Fruit fly (Drosophila melanogaster) ovary, adult (tissue): ENCODE data around the gene IFT54.

Experiments used
- CG17801 ChIP-seq: fragments of 200-800 bp; optimal IDR thresholded peaks from 2 replicates; lab custom pipeline; 2019; ENCODE audit warnings: missing biosample characterization, mild to moderate bottlenecking, missing genetic modification characterization, moderate library complexity; ENCODE audit not compliant: partially characterized antibody

Gene IFT54

dm6 chr3R:14284422-14284760 is 17.8 kb upstream of the IFT54 start:
- TF ChIP-seq CG17801, result no peak

dm6 chr3R:14285059-14285953 is 16.9 kb upstream of the IFT54 start:
- TF ChIP-seq CG17801, result no peak

dm6 chr3R:14286320-14287190 is 15.7 kb upstream of the IFT54 start, which contains the start of gene trx:
Gene trx (minus strand): TSS chr3R:14286903.
- peak; percentile 39 for TF ChIP-seq CG17801

dm6 chr3R:14287980-14288379 is 14.2 kb upstream of the IFT54 start:
- TF ChIP-seq CG17801, result no peak

dm6 chr3R:14288669-14289383 is 13.4 kb upstream of the IFT54 start, which contains the start of gene red:
Gene red (plus strand): TSS chr3R:14289071.
- TF ChIP-seq CG17801, result peak; percentile 31

dm6 chr3R:14289958-14290835 is 12.0 kb upstream of the IFT54 start:
- peak; percentile 41 for TF ChIP-seq CG17801

DNA sequence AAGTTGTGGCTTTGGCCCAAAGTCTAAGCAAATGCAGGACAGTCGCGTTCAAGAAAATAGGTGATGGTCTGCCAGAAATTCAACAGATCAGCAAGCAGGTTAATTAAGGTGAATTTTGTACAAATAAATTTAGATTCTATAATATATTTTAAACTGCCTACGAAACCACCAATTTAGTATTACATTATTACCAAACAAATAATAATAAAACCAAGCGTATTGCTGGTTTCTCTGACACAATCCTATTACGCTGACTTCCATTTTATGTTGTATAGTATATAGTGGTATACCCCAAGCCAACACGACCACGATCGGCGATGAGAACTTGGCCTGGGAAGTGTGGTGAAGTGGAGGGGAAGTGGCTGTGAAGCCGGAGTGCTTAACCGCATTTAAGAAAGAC is 10.8 kb upstream of the IFT54 start:
- TF ChIP-seq CG17801, result peak; percentile 69

DNA sequence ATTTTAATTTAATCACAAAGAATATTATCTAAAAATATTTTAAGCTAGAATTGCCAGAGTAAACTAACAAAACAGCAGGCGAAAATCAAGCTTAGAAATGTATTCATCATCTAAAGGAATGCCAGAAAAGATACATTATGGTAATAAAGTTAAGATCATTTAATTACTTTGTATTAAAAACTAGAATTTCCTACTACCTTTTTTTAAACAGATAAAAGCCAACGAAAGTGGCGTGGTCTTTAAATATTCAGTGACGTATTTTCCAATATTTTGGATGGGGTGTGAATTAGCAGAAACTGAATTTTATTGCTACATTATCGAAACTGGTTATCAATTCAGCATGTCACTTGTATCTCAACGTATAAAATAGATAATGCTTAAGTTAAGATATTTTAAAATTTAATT is 9.9 kb upstream of the IFT54 start:
- no peak for TF ChIP-seq CG17801

dm6 chr3R:14294397-14295018 is 7.7 kb upstream of the IFT54 start:
- TF ChIP-seq CG17801, result no peak

dm6 chr3R:14296126-14296525 is 6.1 kb upstream of the IFT54 start:
- TF ChIP-seq CG17801, result no peak

DNA sequence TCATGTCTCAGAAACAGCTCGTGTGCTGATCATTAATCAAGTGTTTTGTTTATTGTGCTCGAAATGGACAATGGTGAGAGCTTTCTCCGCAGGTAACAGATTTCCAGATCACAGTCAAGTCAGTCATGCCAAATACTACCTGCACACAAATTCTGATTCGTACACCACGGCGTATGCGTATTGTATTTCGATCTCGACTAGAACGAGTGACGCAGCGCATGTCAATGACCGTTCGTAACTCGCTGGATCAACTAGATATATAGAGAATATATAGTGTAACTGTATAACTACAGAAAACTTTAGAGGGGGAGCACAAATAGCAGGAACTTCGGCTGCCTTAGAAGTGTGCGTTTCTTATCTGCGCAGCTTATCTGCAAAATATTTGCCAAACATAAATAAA is 5.5 kb upstream of the IFT54 start:
- no peak for TF ChIP-seq CG17801

DNA sequence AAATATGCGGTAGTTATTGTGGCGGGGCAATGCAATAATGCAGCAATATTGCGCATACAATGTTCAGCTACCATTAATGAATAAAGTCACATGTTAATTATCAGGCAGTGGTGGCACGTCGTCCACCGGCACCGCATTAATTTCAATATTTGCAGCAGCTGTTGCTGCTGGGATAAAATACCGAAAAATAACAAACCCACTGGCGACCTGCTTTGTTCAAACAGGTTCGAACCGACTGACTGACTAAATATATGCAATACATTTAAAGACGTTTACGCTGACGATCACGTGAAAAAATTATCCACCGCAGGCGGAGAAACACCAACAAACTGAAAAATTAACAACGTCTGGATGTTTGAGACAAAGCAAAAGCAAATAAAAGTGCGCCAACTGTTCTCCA is 4.7 kb upstream of the IFT54 start:
- no peak for TF ChIP-seq CG17801

DNA sequence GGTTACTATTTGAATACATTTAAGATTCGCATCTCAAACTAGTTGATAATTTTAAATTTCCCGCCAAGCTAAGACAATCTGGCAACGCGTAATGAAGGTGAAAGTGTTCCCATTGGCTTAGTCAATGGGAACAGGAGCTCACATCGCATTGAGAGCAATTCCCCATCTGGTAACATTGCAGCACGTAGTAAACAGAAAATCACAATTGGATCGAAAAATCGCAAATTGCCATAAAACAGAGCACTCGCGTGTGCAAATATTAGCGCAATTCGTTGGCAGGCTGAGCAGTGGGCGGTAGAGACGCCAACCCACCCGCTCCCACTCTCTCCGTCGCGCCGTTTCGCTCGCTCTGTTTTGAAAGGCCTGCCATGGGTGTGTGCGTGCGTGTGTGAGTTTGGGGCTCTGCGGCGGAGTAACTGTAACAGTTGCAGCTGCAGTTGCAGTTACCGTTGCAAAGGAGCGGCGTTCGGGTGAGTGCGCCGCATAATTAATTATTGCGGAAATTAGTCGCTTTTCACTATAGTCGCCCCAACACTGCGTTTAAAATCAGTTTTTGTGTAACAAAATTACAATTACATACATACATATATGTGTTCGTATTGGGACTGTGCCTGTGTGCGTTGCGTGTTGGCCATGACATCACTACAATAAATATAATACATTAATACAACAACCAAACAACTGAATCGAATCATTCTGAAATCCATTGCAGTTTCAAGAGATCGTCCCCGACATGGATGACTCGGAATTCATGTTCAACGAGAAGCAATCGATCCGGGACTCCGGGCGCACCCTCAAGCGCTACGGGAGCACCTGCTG is 3.9 kb upstream of the IFT54 start:
- TF ChIP-seq CG17801, result no peak

- no peak for TF ChIP-seq CG17801
These were observed 2.3 kb upstream of the IFT54 start for dm6 chr3R:14299891-14300290.
